Fruit fly (Drosophila melanogaster): Measurements from ENCODE around the gene Miro.
A peak's percentile ranks its signal among the peaks of the same experiment; 100 is the strongest.

DNA sequence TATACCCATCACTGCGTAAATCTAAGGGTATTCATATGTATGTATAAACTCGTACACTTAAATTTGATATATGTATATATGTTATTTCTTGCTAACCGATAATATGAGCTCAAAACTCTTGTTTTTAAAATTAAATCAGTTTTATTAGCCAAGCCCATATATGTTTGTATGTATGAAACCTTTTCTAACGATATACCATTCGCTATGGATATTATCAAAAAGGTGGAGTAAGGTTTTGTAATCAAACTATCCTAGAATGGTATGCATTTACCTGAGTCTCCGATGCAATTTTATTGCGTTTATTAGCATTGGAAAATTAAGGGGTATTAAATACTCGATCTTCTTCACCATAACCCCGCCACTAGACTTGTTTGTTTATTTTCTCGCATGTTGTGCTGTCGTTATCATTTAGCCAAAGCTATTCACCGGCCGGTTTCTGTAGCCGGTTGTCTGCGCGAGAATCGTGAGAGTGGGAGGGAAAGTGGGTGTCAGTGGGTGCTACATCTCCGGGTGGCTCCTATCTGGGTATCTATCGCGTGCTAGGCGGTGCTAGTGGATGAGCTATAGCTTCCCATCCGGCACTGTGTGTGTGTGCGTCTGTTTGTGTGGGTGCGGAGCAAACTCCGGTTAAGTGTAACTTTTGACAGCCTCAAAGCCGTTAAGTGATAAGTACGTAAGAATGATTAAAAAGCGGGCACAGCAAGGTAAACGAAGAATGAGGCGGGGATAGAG, 30.7 kb downstream of the Miro start:
- TF ChIP-seq CG13624 (GFP tag; optimal IDR thresholded peaks at IDR 0.05) (no peak), dm (GFP tag; optimal IDR thresholded peaks at IDR 0.05) (no peak), z (GFP tag; IDR thresholded peaks at IDR 0.05) (no peak), gce (GFP tag; IDR thresholded peaks at IDR 0.05) (peak; percentile 56; the same call in 1 of the 3 replicates), Jarid2 (GFP tag; optimal IDR thresholded peaks at IDR 0.05) (no peak), fru (optimal IDR thresholded peaks at IDR 0.05) (no peak), pho (GFP tag; optimal IDR thresholded peaks at IDR 0.05) (peak; percentile 19)

All from whole organism, embryonic.